Worm (Caenorhabditis elegans) whole organism, young adult: Measurements from ENCODE around the gene tra-2.

ENCODE experiments used
- F39B2.1 ChIP-seq: fragments of 200-800 bp; sonication (Bioruptor generic); IDR thresholded peaks from 2 replicates; pipeline ENCODE4 v1.3.6; 2022; ENCODE audit warnings: missing genetic modification reagents, missing genetic modification characterization, missing compliant biosample characterization
- dpl-1 ChIP-seq: fragments of 150-350 bp; optimal IDR thresholded peaks from 2 replicates; lab custom pipeline; 2014; ENCODE audit warnings: missing biosample characterization, missing genetic modification reagents, missing genetic modification characterization
- hlh-12 ChIP-seq: sonication (generic microtip); optimal IDR thresholded peaks from 2 replicates; lab custom pipeline; 2016; ENCODE audit warnings: missing genetic modification characterization, missing compliant biosample characterization
- madf-3 ChIP-seq: fragments of 200-800 bp; sonication (Bioruptor generic); IDR thresholded peaks from 2 replicates; pipeline ENCODE4 v1.3.6; 2022; ENCODE audit warnings: missing genetic modification reagents, missing genetic modification characterization, missing compliant biosample characterization
- sea-2 ChIP-seq: fragments of 200-800 bp; sonication (Bioruptor generic); IDR thresholded peaks from 2 replicates; pipeline ENCODE4 v1.3.6; 2022; ENCODE audit warnings: missing genetic modification characterization, missing compliant biosample characterization
- snpc-4 ChIP-seq, 5 experiments: fragments of 150-350 bp in 1 of 5; sonication (generic microtip) in 4 of 5; optimal IDR thresholded peaks; 2 replicates each; lab custom pipeline; 2014 to 2018; ENCODE audit warnings: missing genetic modification characterization in 5 of 5, missing biosample characterization in 3 of 5, antibody characterized with exemption in 2 of 5, mild to moderate bottlenecking in 2 of 5, missing compliant biosample characterization in 2 of 5, missing genotype in 2 of 5, moderate library complexity in 2 of 5, missing genetic modification reagents in 1 of 5
- tbx-9 ChIP-seq: sonication (generic microtip); optimal IDR thresholded peaks from 2 replicates; lab custom pipeline; 2016; ENCODE audit warnings: borderline replicate concordance, missing genetic modification characterization, inconsistent platforms, missing compliant biosample characterization
- tlf-1 ChIP-seq: fragments of 200-800 bp; sonication (Bioruptor generic); optimal IDR thresholded peaks from 2 replicates; lab custom pipeline; 2018; ENCODE audit warnings: mild to moderate bottlenecking, missing genetic modification characterization, missing compliant biosample characterization
- unc-62 ChIP-seq: fragments of 150-350 bp; optimal IDR thresholded peaks from 2 replicates; lab custom pipeline; 2014; ENCODE audit warnings: missing biosample characterization, missing genetic modification reagents, missing genetic modification characterization
- zfh-2 ChIP-seq: fragments of 200-800 bp; sonication (Bioruptor generic); conservative IDR thresholded peaks from 2 replicates; pipeline ENCODE4 v1.3.6; 2022; ENCODE audit warnings: missing genetic modification reagents, missing genetic modification characterization, missing compliant biosample characterization

- TF ChIP-seq hlh-12 (tag; lab: Kevin White, UChicago) (no peak), dpl-1 (no peak), unc-62 (GFP tag; lab: Kevin White, UChicago) (no peak), tlf-1 (GFP tag; lab: Kevin White, UChicago) (no peak), F39B2.1 (no peak), madf-3 (GFP tag; lab: Robert Waterston, UW) (no peak), sea-2 (GFP tag; lab: Robert Waterston, UW) (no peak), snpc-4 (GFP tag; optimal IDR thresholded peaks at IDR 0.05; lab: Kevin White, UChicago) (no peak), snpc-4 (tag; optimal IDR thresholded peaks at IDR 0.05; lab: Kevin White, UChicago) (no peak), tbx-9 (tag; lab: Kevin White, UChicago) (no peak), zfh-2 (GFP tag; lab: Robert Waterston, UW) (no peak)
Measured at ce11 chrII:6928416-6928815, 37.1 kb downstream of the tra-2 start, which contains the start of gene flcn-1.
